Worm (Caenorhabditis elegans): ENCODE results near the gene T06E8.8.

Gene T06E8.8

ce11 chrV:10072721-10073120 is 29.2 kb downstream of the T06E8.8 start:
- TF ChIP-seq nhr-11 (tag; optimal IDR thresholded peaks at IDR 0.05) = no peak
- no peak for TF ChIP-seq ceh-82 (tag; optimal IDR thresholded peaks at IDR 0.05)
- no peak for TF ChIP-seq hlh-4 (tag; optimal IDR thresholded peaks at IDR 0.05)
- no peak for TF ChIP-seq unc-98 (GFP tag; IDR thresholded peaks at IDR 0.05)
- TF ChIP-seq snpc-4 (tag; optimal IDR thresholded peaks at IDR 0.05) = no peak

ce11 chrV:10073793-10074192 is 30.2 kb downstream of the T06E8.8 start, which contains the start of gene F57A8.6:
Gene F57A8.6 (minus strand): TSS chrV:10073893.
- TF ChIP-seq lin-39 (tag; optimal IDR thresholded peaks at IDR 0.05) (no peak), efl-3 (GFP tag; optimal IDR thresholded peaks at IDR 0.05) (no peak), ceh-90 (tag; optimal IDR thresholded peaks at IDR 0.05) (no peak), efl-1 (optimal IDR thresholded peaks at IDR 0.05) (no peak), efl-1 (GFP tag; optimal IDR thresholded peaks at IDR 0.05 in 1 of 2) (no peak), grh-1 (GFP tag; IDR thresholded peaks at IDR 0.05) (no peak), ceh-8 (GFP tag; optimal IDR thresholded peaks at IDR 0.05) (no peak), C04F5.9 (tag; optimal IDR thresholded peaks at IDR 0.05) (no peak), pax-3 (tag; optimal IDR thresholded peaks at IDR 0.05) (no peak), isw-1 (GFP tag; IDR thresholded peaks at IDR 0.05) (no peak)

ce11 chrV:10075441-10075840 is 31.9 kb downstream of the T06E8.8 start, which contains the start of gene F57A8.7:
Gene F57A8.7 (plus strand): TSS chrV:10075741.
- no peak for TF ChIP-seq hlh-17 (GFP tag; optimal IDR thresholded peaks at IDR 0.05; ENCODE audit: borderline replicate concordance)
- no peak for TF ChIP-seq grh-1 (GFP tag; IDR thresholded peaks at IDR 0.05)
- no peak for TF ChIP-seq fkh-10 (GFP tag; optimal IDR thresholded peaks at IDR 0.05)
- no peak for TF ChIP-seq efl-3 (GFP tag; optimal IDR thresholded peaks at IDR 0.05)
- TF ChIP-seq ceh-8 (GFP tag; optimal IDR thresholded peaks at IDR 0.05) = no peak
- TF ChIP-seq unc-30 (tag; optimal IDR thresholded peaks at IDR 0.05) = no peak
- no peak for TF ChIP-seq egl-13 (tag; optimal IDR thresholded peaks at IDR 0.05)
- no peak for TF ChIP-seq unc-62 (GFP tag; optimal IDR thresholded peaks at IDR 0.05)
- no peak for TF ChIP-seq nhr-11 (tag; optimal IDR thresholded peaks at IDR 0.05)
- TF ChIP-seq ceh-63 (GFP tag; optimal IDR thresholded peaks at IDR 0.05) = no peak
- TF ChIP-seq ces-1 (GFP tag; optimal IDR thresholded peaks at IDR 0.05) = no peak
- no peak for TF ChIP-seq nhr-47 (tag; optimal IDR thresholded peaks at IDR 0.05)
- TF ChIP-seq dsc-1 (tag; optimal IDR thresholded peaks at IDR 0.05) = no peak
- no peak for TF ChIP-seq efl-1 (optimal IDR thresholded peaks at IDR 0.05)
- TF ChIP-seq efl-1 (GFP tag; optimal IDR thresholded peaks at IDR 0.05 in 1 of 2) = no peak
- TF ChIP-seq pqm-1 (tag; optimal IDR thresholded peaks at IDR 0.05) = no peak

ce11 chrV:10078244-10078643 is 34.7 kb downstream of the T06E8.8 start, which contains the start of gene R04B5.1:
Gene R04B5.1 (minus strand): TSS chrV:10078344.
- TF ChIP-seq unc-62 (GFP tag; optimal IDR thresholded peaks at IDR 0.05) = no peak
- TF ChIP-seq ceh-8 (GFP tag; optimal IDR thresholded peaks at IDR 0.05) = no peak
- TF ChIP-seq sox-4 (tag; optimal IDR thresholded peaks at IDR 0.05) = no peak
- no peak for TF ChIP-seq nhr-77 (tag; optimal IDR thresholded peaks at IDR 0.05)
- no peak for TF ChIP-seq Y116A8C.19 (tag; optimal IDR thresholded peaks at IDR 0.05; ENCODE audit: borderline replicate concordance)

ce11 chrV:10080905-10081304 is 37.4 kb downstream of the T06E8.8 start:
- no peak for TF ChIP-seq fkh-10 (GFP tag; optimal IDR thresholded peaks at IDR 0.05)
- TF ChIP-seq nhr-71 (tag; optimal IDR thresholded peaks at IDR 0.05) = no peak
- TF ChIP-seq elt-2 (tag; optimal IDR thresholded peaks at IDR 0.05) = no peak
- TF ChIP-seq aly-2 (tag; optimal IDR thresholded peaks at IDR 0.05) = no peak
- no peak for TF ChIP-seq nhr-237 (tag; optimal IDR thresholded peaks at IDR 0.05)
- TF ChIP-seq lir-3 (tag; optimal IDR thresholded peaks at IDR 0.05; ENCODE audit: poor library complexity) = no peak
- no peak for TF ChIP-seq ceh-88 (GFP tag; IDR thresholded peaks at IDR 0.05)
- no peak for TF ChIP-seq unc-130 (tag; optimal IDR thresholded peaks at IDR 0.05)
- no peak for TF ChIP-seq nhr-12 (tag; optimal IDR thresholded peaks at IDR 0.05)
- TF ChIP-seq lin-14 (GFP tag; optimal IDR thresholded peaks at IDR 0.05) = no peak
- TF ChIP-seq ceh-8 (GFP tag; optimal IDR thresholded peaks at IDR 0.05) = no peak
- no peak for TF ChIP-seq pqm-1 (tag; optimal IDR thresholded peaks at IDR 0.05)
- no peak for TF ChIP-seq ets-5 (GFP tag; IDR thresholded peaks at IDR 0.05)
- TF ChIP-seq irx-1 (tag; optimal IDR thresholded peaks at IDR 0.05) = no peak
- no peak for TF ChIP-seq elt-3 (tag; optimal IDR thresholded peaks at IDR 0.05)
- no peak for TF ChIP-seq ceh-82 (tag; optimal IDR thresholded peaks at IDR 0.05)
- TF ChIP-seq ceh-63 (GFP tag; optimal IDR thresholded peaks at IDR 0.05) = no peak
- no peak for TF ChIP-seq nhr-47 (tag; optimal IDR thresholded peaks at IDR 0.05)
- no peak for TF ChIP-seq efl-1 (optimal IDR thresholded peaks at IDR 0.05)
- no peak for TF ChIP-seq efl-1 (GFP tag; optimal IDR thresholded peaks at IDR 0.05 in 1 of 2)
